Worm (Caenorhabditis elegans) whole organism, young adult: Measurements from ENCODE around the gene ZC513.2.

Source experiments
- B0336.3 ChIP-seq: fragments of 200-800 bp; sonication (Bioruptor generic); IDR thresholded peaks from 2 replicates; pipeline ENCODE4 v1.3.6; 2022; ENCODE audit warnings: missing genetic modification characterization, missing compliant biosample characterization
- D2030.7 ChIP-seq: fragments of 200-800 bp; sonication (Bioruptor generic); IDR thresholded peaks from 2 replicates; pipeline ENCODE4 v1.3.6; 2022; ENCODE audit warnings: missing genetic modification reagents, missing genetic modification characterization, missing compliant biosample characterization
- F37B4.10 ChIP-seq: fragments of 200-800 bp; sonication (Bioruptor generic); IDR thresholded peaks from 2 replicates; pipeline ENCODE4 v1.3.6; 2022; ENCODE audit warnings: missing genetic modification characterization, missing compliant biosample characterization
- K12H6.12 ChIP-seq: fragments of 200-800 bp; sonication (Bioruptor generic); optimal IDR thresholded peaks from 2 replicates; lab custom pipeline; 2018; ENCODE audit warnings: mild to moderate bottlenecking, missing genetic modification characterization, missing compliant biosample characterization
- Y79H2A.3 ChIP-seq: fragments of 200-800 bp; sonication (Bioruptor generic); conservative IDR thresholded peaks from 2 replicates; pipeline ENCODE4 v1.3.6; 2022; ENCODE audit warnings: missing genetic modification reagents, missing genetic modification characterization, missing compliant biosample characterization
- ama-1 ChIP-seq, 3 experiments: fragments of 150-350 bp in 1 of 3; sonication (generic microtip) in 2 of 3; optimal IDR thresholded peaks; 2 replicates each; lab custom pipeline; 2014 to 2018; ENCODE audit warnings: missing biosample characterization in 2 of 3, missing genetic modification characterization in 2 of 3, missing genetic modification reagents in 2 of 3
- atf-7 ChIP-seq: sonication (generic microtip); optimal IDR thresholded peaks from 2 replicates; lab custom pipeline; 2017; ENCODE audit warnings: mild to moderate bottlenecking, missing genetic modification characterization, missing compliant biosample characterization
- attf-5 ChIP-seq: fragments of 200-800 bp; sonication (Bioruptor generic); optimal IDR thresholded peaks from 2 replicates; lab custom pipeline; 2018; ENCODE audit warnings: mild to moderate bottlenecking, missing genetic modification characterization, missing compliant biosample characterization
- chd-7 ChIP-seq: sonication (generic microtip); optimal IDR thresholded peaks from 2 replicates; lab custom pipeline; 2016; ENCODE audit warnings: mild to moderate bottlenecking, missing genetic modification characterization, moderate library complexity, missing compliant biosample characterization
- hsf-1 ChIP-seq: fragments of 200-800 bp; sonication (Bioruptor generic); IDR thresholded peaks from 2 replicates; pipeline ENCODE4 v1.3.6; 2022; ENCODE audit warnings: missing genetic modification reagents, missing genetic modification characterization, missing compliant biosample characterization
- rcor-1 ChIP-seq: fragments of 200-800 bp; sonication (Bioruptor generic); IDR thresholded peaks from 2 replicates; pipeline ENCODE4 v1.3.6; 2022; ENCODE audit warnings: missing genetic modification reagents, missing genetic modification characterization, missing compliant biosample characterization
- sdz-38 ChIP-seq: sonication (generic microtip); optimal IDR thresholded peaks from 2 replicates; lab custom pipeline; 2016; ENCODE audit warnings: missing genotype, missing genetic modification characterization, missing compliant biosample characterization
- tbp1 ChIP-seq: fragments of 200-800 bp; sonication (Bioruptor generic); optimal IDR thresholded peaks from 2 replicates; lab custom pipeline; 2018; ENCODE audit warnings: mild to moderate bottlenecking, missing genetic modification characterization, missing compliant biosample characterization
- xnd-1 ChIP-seq: sonication (generic microtip); optimal IDR thresholded peaks from 2 replicates; lab custom pipeline; 2016; ENCODE audit warnings: missing genotype, missing genetic modification reagents, missing genetic modification characterization, missing compliant biosample characterization

DNA sequence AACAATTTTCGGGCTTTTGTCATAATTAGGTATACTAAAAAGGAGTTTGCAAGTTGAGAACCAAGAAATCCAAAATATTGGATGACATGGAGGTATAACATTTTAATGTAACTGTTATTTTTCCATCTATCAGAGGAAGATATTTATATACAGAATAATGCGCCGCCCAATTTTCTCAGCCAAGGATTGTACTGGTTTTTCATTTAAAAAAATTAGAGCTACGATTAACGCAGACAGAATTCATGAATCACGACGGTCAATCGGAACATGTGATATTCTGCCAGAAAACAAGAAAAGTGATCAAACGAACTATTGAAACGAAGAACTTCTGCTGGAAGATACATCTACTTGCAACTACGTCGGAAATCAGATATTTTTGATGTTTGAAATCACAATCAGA, 44.0 kb downstream of the ZC513.2 start, which contains the start of gene str-145:
- no peak for TF ChIP-seq chd-7 (tag; lab: Kevin White, UChicago)
- no peak for TF ChIP-seq hsf-1 (GFP tag; lab: Robert Waterston, UW)
- no peak for TF ChIP-seq ama-1 (optimal IDR thresholded peaks at IDR 0.05; lab: Kevin White, UChicago)
- no peak for TF ChIP-seq ama-1 (GFP tag; optimal IDR thresholded peaks at IDR 0.05; lab: Kevin White, UChicago)
- TF ChIP-seq tbp1 (GFP tag; lab: Kevin White, UChicago) = no peak
- TF ChIP-seq F37B4.10 (GFP tag; lab: Robert Waterston, UW) = no peak
- TF ChIP-seq atf-7 (tag; lab: Kevin White, UChicago) = no peak
- TF ChIP-seq sdz-38 (tag; lab: Kevin White, UChicago) = no peak
- TF ChIP-seq B0336.3 = no peak
- TF ChIP-seq attf-5 = no peak
- TF ChIP-seq K12H6.12 (tag; lab: Kevin White, UChicago) = no peak
- no peak for TF ChIP-seq D2030.7 (GFP tag; lab: Robert Waterston, UW)
- no peak for TF ChIP-seq xnd-1 (tag; lab: Kevin White, UChicago)
- TF ChIP-seq rcor-1 = no peak
- TF ChIP-seq Y79H2A.3 (GFP tag; lab: Robert Waterston, UW) = no peak
